Worm (Caenorhabditis elegans): Measurements from ENCODE around the gene grl-12.

DNA sequence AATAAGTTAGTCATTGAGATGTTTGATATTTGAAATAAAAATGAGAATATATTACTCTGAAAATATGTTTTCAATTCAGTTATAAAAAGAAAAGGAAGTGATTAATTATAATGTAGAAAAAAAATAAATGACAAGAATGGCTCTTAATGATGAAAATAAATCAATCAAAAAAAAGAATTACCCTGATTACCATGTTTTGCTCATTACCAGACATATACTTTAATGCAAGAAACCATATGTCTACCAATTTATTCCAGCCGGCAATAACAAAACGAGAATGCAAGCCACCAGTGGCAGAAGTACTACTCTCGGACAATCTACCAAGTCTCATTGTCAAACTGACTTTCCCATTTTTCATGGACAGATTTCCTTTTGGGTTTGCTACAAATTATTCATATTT is 47.0 kb upstream of the grl-12 start:
- TF ChIP-seq sox-4 (tag; optimal IDR thresholded peaks at IDR 0.05) = no peak
- no peak for TF ChIP-seq irx-1 (tag; optimal IDR thresholded peaks at IDR 0.05)
- TF ChIP-seq nhr-20 (tag; optimal IDR thresholded peaks at IDR 0.05) = no peak
- TF ChIP-seq lsy-2 (tag; optimal IDR thresholded peaks at IDR 0.05) = no peak
- TF ChIP-seq lin-13 (GFP tag; optimal IDR thresholded peaks at IDR 0.05) = no peak
- TF ChIP-seq pqm-1 (tag; optimal IDR thresholded peaks at IDR 0.05) = no peak
- no peak for TF ChIP-seq snpc-4 (tag; optimal IDR thresholded peaks at IDR 0.05)
- no peak for TF ChIP-seq egl-27 (tag; optimal IDR thresholded peaks at IDR 0.05)
- no peak for TF ChIP-seq mab-9 (GFP tag; IDR thresholded peaks at IDR 0.05)
